Fruit fly (Drosophila melanogaster) whole organism, wandering third instar larva: ENCODE data around the gene CG13847.

Experiments used
- foxo ChIP-seq, 2 experiments: fragments of 200-800 bp; sonication (Bioruptor generic); optimal IDR thresholded peaks; 2 replicates in 1 of 2; 3 replicates in 1 of 2; lab custom pipeline; 2016 to 2017; ENCODE audit warnings: missing biosample characterization in 2 of 2, missing genetic modification characterization in 2 of 2
- usp ChIP-seq: fragments of >200 bp; optimal IDR thresholded peaks from 2 replicates; lab custom pipeline; 2017; ENCODE audit warnings: missing biosample characterization, missing genetic modification characterization

DNA sequence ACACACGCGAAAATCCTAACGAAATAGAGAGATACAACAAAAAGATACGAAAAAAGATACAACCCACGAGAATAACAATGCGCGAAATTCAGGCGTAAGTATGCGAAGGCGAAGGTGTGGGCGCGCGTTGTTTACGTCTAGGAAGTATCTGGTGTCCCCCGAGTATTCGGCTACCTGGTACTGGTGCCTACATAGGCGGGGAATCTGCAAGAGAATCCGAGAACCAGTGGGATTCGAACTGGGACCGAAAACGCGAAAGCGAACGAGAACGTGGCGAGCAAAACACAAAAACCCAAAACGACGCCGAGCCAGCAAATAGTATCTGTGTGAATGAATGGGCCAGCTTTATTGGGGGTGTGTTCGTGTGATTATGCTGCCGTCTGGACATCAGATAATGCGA lies 45.8 kb downstream of the CG13847 start:
- TF ChIP-seq foxo (GFP tag; optimal IDR thresholded peaks at IDR 0.05; lab: Kevin White, UChicago) (no peak), usp (GFP tag; lab: Kevin White, UChicago) (no peak)
